Worm (Caenorhabditis elegans): ENCODE measurements around the gene rei-2.

ce11 chrX:1068986-1069385 is 19.0 kb downstream of the rei-2 start, which contains the start of gene mksr-1:
- no peak for TF ChIP-seq ztf-11 (tag; optimal IDR thresholded peaks at IDR 0.05)
- no peak for TF ChIP-seq efl-1 (optimal IDR thresholded peaks at IDR 0.05)
- no peak for TF ChIP-seq efl-1 (GFP tag; optimal IDR thresholded peaks at IDR 0.05 in 1 of 2)
- TF ChIP-seq lir-3 (tag; optimal IDR thresholded peaks at IDR 0.05; ENCODE audit: poor library complexity), result no peak
- TF ChIP-seq nhr-77 (tag; optimal IDR thresholded peaks at IDR 0.05), result no peak
- no peak for TF ChIP-seq snpc-4 (tag; optimal IDR thresholded peaks at IDR 0.05)

Data from whole organism, L1 larva.